Fruit fly (Drosophila melanogaster): ENCODE data around the gene CG13305.

dm6 chr3L:8681271-8681670, 34.6 kb upstream of the CG13305 start:
- TF ChIP-seq CG4496 (GFP tag; IDR thresholded peaks at IDR 0.05) (no peak), CG32121 (GFP tag; IDR thresholded peaks at IDR 0.05) (no peak), Pif1B (GFP tag; optimal IDR thresholded peaks at IDR 0.05) (no peak), CG13204 (GFP tag; optimal IDR thresholded peaks at IDR 0.05) (no peak), EcR (GFP tag; optimal IDR thresholded peaks at IDR 0.05) (peak; percentile 8)

All from whole organism, pupa.